Worm (Caenorhabditis elegans) whole organism, young adult: ENCODE measurements around the gene F41H8.2.

Experiments
- F49E8.2 ChIP-seq: sonication (generic microtip); optimal IDR thresholded peaks from 3 replicates; lab custom pipeline; 2017; ENCODE audit warnings: missing genetic modification characterization, mild to moderate bottlenecking, missing compliant biosample characterization, antibody characterized with exemption, moderate library complexity; ENCODE audit not compliant: insufficient read depth
- T26A5.8 ChIP-seq: sonication (generic microtip); optimal IDR thresholded peaks from 2 replicates; lab custom pipeline; 2016; ENCODE audit warnings: missing genetic modification characterization, missing compliant biosample characterization
- Y79H2A.3 ChIP-seq: fragments of 200-800 bp; sonication (Bioruptor generic); conservative IDR thresholded peaks from 2 replicates; pipeline ENCODE4 v1.3.6; 2022; ENCODE audit warnings: missing genetic modification reagents, missing genetic modification characterization, missing compliant biosample characterization
- ama-1 ChIP-seq, 3 experiments: fragments of 150-350 bp in 1 of 3; sonication (generic microtip) in 2 of 3; optimal IDR thresholded peaks; 2 replicates each; lab custom pipeline; 2014 to 2018; ENCODE audit warnings: missing biosample characterization in 2 of 3, missing genetic modification characterization in 2 of 3, missing genetic modification reagents in 2 of 3
- ceh-27 ChIP-seq: fragments of 200-800 bp; sonication (Bioruptor generic); optimal IDR thresholded peaks from 2 replicates; lab custom pipeline; 2018; ENCODE audit warnings: mild to moderate bottlenecking, missing genetic modification characterization, moderate library complexity, missing compliant biosample characterization
- ceh-40 ChIP-seq: fragments of 200-800 bp; sonication (Bioruptor generic); IDR thresholded peaks from 2 replicates; pipeline ENCODE4 v1.3.6; 2022; ENCODE audit warnings: missing genetic modification characterization, missing compliant biosample characterization
- ets-4 ChIP-seq: fragments of 200-800 bp; sonication (Bioruptor generic); optimal IDR thresholded peaks from 2 replicates; lab custom pipeline; 2018; ENCODE audit warnings: mild to moderate bottlenecking, missing genetic modification characterization, missing compliant biosample characterization
- lin-54 ChIP-seq: fragments of 200-800 bp; sonication (Bioruptor generic); optimal IDR thresholded peaks from 2 replicates; lab custom pipeline; 2018; ENCODE audit warnings: mild to moderate bottlenecking, missing genetic modification characterization, missing compliant biosample characterization
- pha-4 ChIP-seq: fragments of 150-350 bp; sonication (generic microtip); optimal IDR thresholded peaks from 2 replicates; lab custom pipeline; 2014; ENCODE audit warnings: missing biosample characterization, missing genetic modification reagents, missing genetic modification characterization
- unc-62 ChIP-seq: fragments of 150-350 bp; optimal IDR thresholded peaks from 2 replicates; lab custom pipeline; 2014; ENCODE audit warnings: missing biosample characterization, missing genetic modification reagents, missing genetic modification characterization
- ztf-3 ChIP-seq: fragments of 200-800 bp; sonication (Bioruptor generic); optimal IDR thresholded peaks from 2 replicates; lab custom pipeline; 2018; ENCODE audit warnings: mild to moderate bottlenecking, missing genetic modification characterization, missing compliant biosample characterization

DNA sequence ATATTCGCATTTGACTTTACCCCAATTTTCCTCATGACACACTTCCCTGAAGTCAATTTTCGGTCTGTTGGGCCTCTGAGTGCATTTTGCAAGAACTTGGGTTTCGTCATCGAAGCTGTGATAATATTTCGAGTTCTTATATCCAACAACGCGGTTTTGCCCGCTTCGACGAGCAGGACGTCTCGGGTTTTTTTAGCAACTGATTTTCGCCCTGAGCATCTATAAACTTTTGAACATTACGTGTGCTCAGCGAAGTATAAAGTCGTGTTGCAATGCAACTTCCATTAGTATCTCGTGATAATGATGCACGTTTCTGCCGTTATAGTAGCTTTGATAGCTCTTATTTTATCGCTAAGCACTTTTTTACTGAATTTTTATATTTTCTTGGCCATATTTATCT is 46.2 kb upstream of the F41H8.2 start, which contains the start of gene srbc-60:
- no peak for TF ChIP-seq unc-62 (GFP tag; lab: Kevin White, UChicago)
- TF ChIP-seq Y79H2A.3 (GFP tag; lab: Robert Waterston, UW) = no peak
- no peak for TF ChIP-seq ama-1 (optimal IDR thresholded peaks at IDR 0.05; lab: Kevin White, UChicago)
- no peak for TF ChIP-seq ama-1 (GFP tag; optimal IDR thresholded peaks at IDR 0.05; lab: Kevin White, UChicago)
- TF ChIP-seq pha-4 (tag; lab: Kevin White, UChicago) = no peak
- no peak for TF ChIP-seq ztf-3 (GFP tag; lab: Kevin White, UChicago)
- no peak for TF ChIP-seq lin-54 (GFP tag; lab: Kevin White, UChicago)
- TF ChIP-seq ceh-40 (GFP tag; lab: Robert Waterston, UW) = no peak
- TF ChIP-seq ets-4 (GFP tag; lab: Kevin White, UChicago) = no peak
- TF ChIP-seq T26A5.8 (tag; lab: Kevin White, UChicago) = no peak
- TF ChIP-seq F49E8.2 (tag; lab: Kevin White, UChicago) = no peak
- TF ChIP-seq ceh-27 (GFP tag; lab: Kevin White, UChicago) = no peak
